Worm (Caenorhabditis elegans) whole organism, L4 larva: ENCODE measurements around the gene cul-4.

ENCODE experiments used
- ama-1 ChIP-seq: fragments of 150-350 bp; optimal IDR thresholded peaks from 2 replicates; lab custom pipeline; 2014; ENCODE audit warnings: inconsistent platforms, mixed read lengths
- ceh-20 ChIP-seq: fragments of 200-800 bp; sonication (Bioruptor generic); IDR thresholded peaks from 2 replicates; pipeline ENCODE4 v1.3.6; 2022; ENCODE audit warnings: missing genetic modification reagents, missing genetic modification characterization, missing compliant biosample characterization
- unc-62 ChIP-seq, 3 experiments: fragments of 150-350 bp in 1 of 3; sonication (generic microtip); optimal IDR thresholded peaks in 2 of 3; peaks in 1 of 3; 1 replicate in 1 of 3; 2 replicates in 2 of 3; lab custom pipeline; 2014 to 2017; ENCODE audit warnings: missing biosample characterization in 3 of 3, missing genetic modification characterization in 3 of 3, missing genetic modification reagents in 3 of 3, missing genotype in 1 of 3

- TF ChIP-seq ama-1 (lab: Kevin White, UChicago) (no peak), unc-62 (GFP tag; optimal IDR thresholded peaks at IDR 0.05 in 1 of 2; lab: Kevin White, UChicago) (no peak), unc-62 (tag; optimal IDR thresholded peaks at IDR 0.05; lab: Kevin White, UChicago) (no peak), ceh-20 (GFP tag; lab: Robert Waterston, UW) (no peak)
Observed at ce11 chrII:7283063-7283462, 18.8 kb upstream of the cul-4 start.
